Worm (Caenorhabditis elegans) whole organism, L1 larva: ENCODE data around the gene ins-34.

Experiments used
- C04F5.9 ChIP-seq: sonication (generic microtip); optimal IDR thresholded peaks from 2 replicates; lab custom pipeline; 2016; ENCODE audit warnings: missing genetic modification characterization, missing compliant biosample characterization
- C16A3.4 ChIP-seq: fragments of 150-350 bp; optimal IDR thresholded peaks from 2 replicates; lab custom pipeline; 2014; ENCODE audit warnings: missing biosample characterization, missing genetic modification characterization
- F16B12.6 ChIP-seq: fragments of 150-350 bp; optimal IDR thresholded peaks from 2 replicates; lab custom pipeline; 2014; ENCODE audit warnings: missing biosample characterization, missing genetic modification characterization
- aha-1 ChIP-seq: fragments of 150-350 bp; optimal IDR thresholded peaks from 2 replicates; lab custom pipeline; 2014; ENCODE audit warnings: missing biosample characterization, missing genetic modification characterization
- blmp-1 ChIP-seq: fragments of 150-350 bp; optimal IDR thresholded peaks from 2 replicates; lab custom pipeline; 2014; ENCODE audit warnings: missing biosample characterization, missing genetic modification characterization
- ceh-63 ChIP-seq: fragments of 200-800 bp; sonication (Bioruptor generic); optimal IDR thresholded peaks from 2 replicates; lab custom pipeline; 2018; ENCODE audit warnings: mild to moderate bottlenecking, missing genetic modification characterization, missing compliant biosample characterization
- ceh-82 ChIP-seq, 3 experiments: fragments of 150-350 bp in 1 of 3; sonication (generic microtip) in 2 of 3; optimal IDR thresholded peaks; 2 replicates each; lab custom pipeline; 2014 to 2017; ENCODE audit warnings: missing biosample characterization in 3 of 3, missing genetic modification characterization in 3 of 3
- ceh-90 ChIP-seq: sonication (generic microtip); optimal IDR thresholded peaks from 2 replicates; lab custom pipeline; 2016; ENCODE audit warnings: missing genetic modification characterization, missing compliant biosample characterization
- ces-1 ChIP-seq: fragments of 150-350 bp; optimal IDR thresholded peaks from 2 replicates; lab custom pipeline; 2014; ENCODE audit warnings: missing biosample characterization, missing genetic modification reagents, missing genetic modification characterization
- dpl-1 ChIP-seq, 3 experiments: fragments of 150-350 bp in 2 of 3; sonication (generic microtip) in 1 of 3; optimal IDR thresholded peaks; 2 replicates each; lab custom pipeline; 2014 to 2017; ENCODE audit warnings: missing biosample characterization in 3 of 3, missing genetic modification characterization in 3 of 3, missing genetic modification reagents in 3 of 3
- efl-1 ChIP-seq, 4 experiments: fragments of 150-350 bp; optimal IDR thresholded peaks in 3 of 4; peaks in 1 of 4; 1 replicate in 1 of 4; 2 replicates in 3 of 4; lab custom pipeline; 2014; ENCODE audit warnings: missing biosample characterization in 2 of 4, missing genetic modification characterization in 2 of 4, missing genetic modification reagents in 2 of 4
- efl-3 ChIP-seq: fragments of 200-800 bp; sonication (Bioruptor generic); optimal IDR thresholded peaks from 2 replicates; lab custom pipeline; 2018; ENCODE audit warnings: mild to moderate bottlenecking, missing genetic modification characterization, missing compliant biosample characterization
- egl-13 ChIP-seq: sonication (generic microtip); optimal IDR thresholded peaks from 2 replicates; lab custom pipeline; 2016; ENCODE audit warnings: missing genotype, missing genetic modification reagents, missing genetic modification characterization, missing compliant biosample characterization
- elt-3 ChIP-seq, 6 experiments: fragments of 150-350 bp in 1 of 6; sonication (generic microtip); optimal IDR thresholded peaks; 2 replicates each; lab custom pipeline; 2017 to 2018; ENCODE audit warnings: missing biosample characterization in 6 of 6, missing genetic modification characterization in 6 of 6, inconsistent platforms in 1 of 6
- fkh-10 ChIP-seq: sonication (generic microtip); optimal IDR thresholded peaks from 2 replicates; lab custom pipeline; 2017; ENCODE audit warnings: missing biosample characterization, missing genetic modification reagents, missing genetic modification characterization
- hlh-17 ChIP-seq: fragments of 200-800 bp; sonication (Bioruptor generic); optimal IDR thresholded peaks from 2 replicates; lab custom pipeline; 2018; ENCODE audit warnings: missing genetic modification characterization, mild to moderate bottlenecking, missing compliant biosample characterization, moderate library complexity, borderline replicate concordance
- hpl-2 ChIP-seq: fragments of 150-350 bp; optimal IDR thresholded peaks from 2 replicates; lab custom pipeline; 2014; ENCODE audit warnings: missing biosample characterization, missing genetic modification reagents, missing genetic modification characterization
- isw-1 ChIP-seq: fragments of 200-800 bp; sonication (Bioruptor generic); IDR thresholded peaks from 2 replicates; pipeline ENCODE4 v1.3.6; 2022; ENCODE audit warnings: missing genetic modification characterization, missing compliant biosample characterization
- lin-13 ChIP-seq: fragments of 150-350 bp; optimal IDR thresholded peaks from 2 replicates; lab custom pipeline; 2014; ENCODE audit warnings: missing biosample characterization, missing genetic modification reagents, missing genetic modification characterization
- lin-35 ChIP-seq, 2 experiments: fragments of 150-350 bp; optimal IDR thresholded peaks; 2 replicates each; lab custom pipeline; 2014; ENCODE audit warnings: missing biosample characterization in 2 of 2, missing genetic modification characterization in 2 of 2, missing genetic modification reagents in 2 of 2
- lin-39 ChIP-seq: fragments of 150-350 bp; optimal IDR thresholded peaks from 2 replicates; lab custom pipeline; 2014; ENCODE audit warnings: missing biosample characterization, missing genetic modification reagents, missing genetic modification characterization
- mab-9 ChIP-seq: fragments of 200-800 bp; sonication (Bioruptor generic); IDR thresholded peaks from 2 replicates; pipeline ENCODE4 v1.3.6; 2022; ENCODE audit warnings: missing genetic modification reagents, missing genetic modification characterization, missing compliant biosample characterization
- mdl-1 ChIP-seq, 2 experiments: fragments of 150-350 bp; optimal IDR thresholded peaks; 2 replicates each; lab custom pipeline; 2014 to 2017; ENCODE audit warnings: missing biosample characterization in 2 of 2, missing genetic modification characterization in 2 of 2, inconsistent platforms in 1 of 2
- mef-2 ChIP-seq: fragments of 150-350 bp; optimal IDR thresholded peaks from 2 replicates; lab custom pipeline; 2014; ENCODE audit warnings: missing biosample characterization, missing genetic modification characterization
- mep-1 ChIP-seq: fragments of 150-350 bp; optimal IDR thresholded peaks from 2 replicates; lab custom pipeline; 2014; ENCODE audit warnings: missing biosample characterization, missing genetic modification characterization
- nhr-11 ChIP-seq: fragments of 150-350 bp; optimal IDR thresholded peaks from 2 replicates; lab custom pipeline; 2014; ENCODE audit warnings: missing biosample characterization, missing genetic modification characterization
- nhr-19 ChIP-seq: fragments of 200-800 bp; sonication (Bioruptor generic); conservative IDR thresholded peaks from 2 replicates; pipeline ENCODE4 v1.3.6; 2022; ENCODE audit warnings: missing genetic modification characterization, missing compliant biosample characterization
- nhr-90 ChIP-seq: sonication (generic microtip); optimal IDR thresholded peaks from 2 replicates; lab custom pipeline; 2016; ENCODE audit warnings: mild to moderate bottlenecking, missing genetic modification characterization, missing compliant biosample characterization; ENCODE audit not compliant: poor library complexity
- pag-3 ChIP-seq: sonication (generic microtip); optimal IDR thresholded peaks from 2 replicates; lab custom pipeline; 2017; ENCODE audit warnings: missing genetic modification characterization, mild to moderate bottlenecking, missing compliant biosample characterization, antibody characterized with exemption, borderline replicate concordance; ENCODE audit not compliant: insufficient read depth
- skn-1 ChIP-seq: fragments of 150-350 bp; optimal IDR thresholded peaks from 2 replicates; lab custom pipeline; 2014; ENCODE audit warnings: missing biosample characterization, missing genetic modification characterization
- sox-4 ChIP-seq: sonication (generic microtip); optimal IDR thresholded peaks from 2 replicates; lab custom pipeline; 2016; ENCODE audit warnings: missing genetic modification characterization, missing compliant biosample characterization
- unc-130 ChIP-seq: fragments of 150-350 bp; optimal IDR thresholded peaks from 2 replicates; lab custom pipeline; 2017; ENCODE audit warnings: missing biosample characterization, missing genetic modification characterization, inconsistent platforms
- ztf-11 ChIP-seq, 2 experiments: sonication (generic microtip); optimal IDR thresholded peaks; 2 replicates each; lab custom pipeline; 2016 to 2017; ENCODE audit warnings: missing genetic modification characterization in 2 of 2, missing biosample characterization in 1 of 2, missing compliant biosample characterization in 1 of 2

The ins-34 gene

ce11 chrIV:14091242-14091641 is 15.1 kb upstream of the ins-34 start, which contains the start of gene noah-2:
noah-2 (plus strand) TSS chrIV:14091254.
- TF ChIP-seq blmp-1 (tag; lab: Kevin White, UChicago) (peak; percentile 94), pag-3 (tag; lab: Kevin White, UChicago) (no peak), ceh-82 (tag; optimal IDR thresholded peaks at IDR 0.05; lab: Kevin White, UChicago) (no peak)
- TF ChIP-seq, all 84 proteins: peak for 1

ce11 chrIV:14098540-14099098 is 7.8 kb upstream of the ins-34 start:
- no peak for TF ChIP-seq unc-130 (tag; lab: Kevin White, UChicago)
- no peak for TF ChIP-seq mef-2 (tag; lab: Kevin White, UChicago)
- no peak for TF ChIP-seq fkh-10
- TF ChIP-seq hlh-17 (GFP tag; lab: Kevin White, UChicago): no peak
- no peak for TF ChIP-seq isw-1 (GFP tag; lab: Robert Waterston, UW)
- TF ChIP-seq nhr-19: no peak

- TF ChIP-seq efl-3 (GFP tag; lab: Kevin White, UChicago) (no peak), aha-1 (tag; lab: Kevin White, UChicago) (no peak), skn-1 (tag; lab: Kevin White, UChicago) (no peak), ceh-90 (tag; lab: Kevin White, UChicago) (no peak)
- TF ChIP-seq, all 84 proteins: peak for 0
These were observed 7.1 kb upstream of the ins-34 start, which contains the start of gene col-133 for ce11 chrIV:14099256-14099655. col-133 (minus strand) TSS chrIV:14099356.

- no peak for TF ChIP-seq mab-9 (GFP tag; lab: Robert Waterston, UW)
- peak in 1 of 2 experiments; percentile 17 for TF ChIP-seq efl-1 (optimal IDR thresholded peaks at IDR 0.05; lab: Kevin White, UChicago)
- TF ChIP-seq efl-1 (GFP tag; optimal IDR thresholded peaks at IDR 0.05 in 1 of 2; lab: Kevin White, UChicago): no peak
- TF ChIP-seq lin-35 (GFP tag; optimal IDR thresholded peaks at IDR 0.05; lab: Kevin White, UChicago): peak in 1 of 2 experiments; percentile 3
- peak in 1 of 3 experiments; percentile 38 for TF ChIP-seq dpl-1 (GFP tag; optimal IDR thresholded peaks at IDR 0.05; lab: Kevin White, UChicago)
- no peak for TF ChIP-seq ces-1
These were observed 3.3 kb upstream of the ins-34 start, which contains the start of gene F52B11.5 for ce11 chrIV:14103054-14103453. F52B11.5 (minus strand) TSS chrIV:14103231.

ce11 chrIV:14104745-14105144 is 1.6 kb upstream of the ins-34 start:
- TF ChIP-seq elt-3 (tag; optimal IDR thresholded peaks at IDR 0.05; lab: Kevin White, UChicago) (no peak), C04F5.9 (tag; lab: Kevin White, UChicago) (no peak), C16A3.4 (tag; lab: Kevin White, UChicago) (no peak), mef-2 (tag; lab: Kevin White, UChicago) (no peak), mdl-1 (tag; optimal IDR thresholded peaks at IDR 0.05; lab: Kevin White, UChicago) (no peak), egl-13 (no peak), lin-39 (no peak), F16B12.6 (no peak), hpl-2 (GFP tag; lab: Kevin White, UChicago) (no peak), sox-4 (tag; lab: Kevin White, UChicago) (no peak), lin-13 (no peak), ztf-11 (tag; optimal IDR thresholded peaks at IDR 0.05; lab: Kevin White, UChicago) (no peak), lin-35 (GFP tag; optimal IDR thresholded peaks at IDR 0.05; lab: Kevin White, UChicago) (no peak), ceh-63 (GFP tag; lab: Kevin White, UChicago) (no peak), nhr-90 (tag; lab: Kevin White, UChicago) (no peak), nhr-11 (no peak), mep-1 (no peak)
